Worm (Caenorhabditis elegans) whole organism, L4 larva: Measurements from ENCODE around the gene fbxb-40.

Experiments
- F44E2.7 ChIP-seq: fragments of 200-800 bp; sonication (Bioruptor generic); IDR thresholded peaks from 2 replicates; pipeline ENCODE4 v2.1.2; 2022; ENCODE audit warnings: missing genetic modification characterization, missing compliant biosample characterization
- ceh-62 ChIP-seq: sonication (generic microtip); optimal IDR thresholded peaks from 2 replicates; lab custom pipeline; 2017; ENCODE audit warnings: missing biosample characterization, missing genetic modification characterization
- hif-1 ChIP-seq, 2 experiments: sonication (generic microtip); optimal IDR thresholded peaks; 2 replicates each; lab custom pipeline; 2016 to 2017; ENCODE audit warnings: missing compliant biosample characterization in 2 of 2, missing genetic modification characterization in 2 of 2, missing genetic modification reagents in 2 of 2, missing genotype in 2 of 2, mild to moderate bottlenecking in 1 of 2
- hmg-1.1 ChIP-seq: fragments of 200-800 bp; sonication (Bioruptor generic); IDR thresholded peaks from 2 replicates; pipeline ENCODE4 v1.3.6; 2022; ENCODE audit warnings: missing genetic modification reagents, missing genetic modification characterization, missing compliant biosample characterization
- nhr-10 ChIP-seq: fragments of 150-350 bp; optimal IDR thresholded peaks from 2 replicates; lab custom pipeline; 2014; ENCODE audit warnings: missing biosample characterization, missing genetic modification characterization
- spr-1 ChIP-seq: sonication (generic microtip); optimal IDR thresholded peaks from 2 replicates; lab custom pipeline; 2016; ENCODE audit warnings: mild to moderate bottlenecking, missing genetic modification characterization, missing compliant biosample characterization
- vab-7 ChIP-seq: fragments of 200-800 bp; sonication (Bioruptor generic); IDR thresholded peaks from 2 replicates; pipeline ENCODE4 v1.3.6; 2022; ENCODE audit warnings: missing genetic modification reagents, missing genetic modification characterization, missing compliant biosample characterization

fbxb-40 gene

ce11 chrII:999493-999892 lies 50.3 kb downstream of the fbxb-40 start, which contains the start of gene fbxb-29:
Gene fbxb-29 (minus strand): TSS chrII:999593.
- TF ChIP-seq hif-1 (tag; optimal IDR thresholded peaks at IDR 0.05; lab: Kevin White, UChicago) (no peak), nhr-10 (tag; lab: Kevin White, UChicago) (no peak), ceh-62 (tag; lab: Kevin White, UChicago) (no peak), F44E2.7 (GFP tag; lab: Robert Waterston, UW) (no peak), hmg-1.1 (GFP tag; lab: Robert Waterston, UW) (no peak), spr-1 (no peak), vab-7 (no peak)
